Worm (Caenorhabditis elegans): ENCODE results near the gene atg-18.

atg-18 gene

ce11 chrV:8594105-8594964, 36.8 kb downstream of the atg-18 start, which contains the start of gene tag-196:
Gene tag-196, plus strand, starts transcription at chrV:8594914.
- TF ChIP-seq hsf-1 (GFP tag; IDR thresholded peaks at IDR 0.05): no peak
- 0 out of 2 replicates have a peak, but pooled peaks have one; percentile 14 for TF ChIP-seq egl-44 (GFP tag; IDR thresholded peaks at IDR 0.05)

- TF ChIP-seq zfh-2 (GFP tag; conservative IDR thresholded peaks at IDR 0.05) (no peak), hsf-1 (GFP tag; IDR thresholded peaks at IDR 0.05) (no peak), mcd-1 (GFP tag; IDR thresholded peaks at IDR 0.05) (no peak), snpc-1.3 (tag; optimal IDR thresholded peaks at IDR 0.05; ENCODE audit: insufficient read depth) (no peak), lsy-27 (tag; optimal IDR thresholded peaks at IDR 0.05; ENCODE audit: borderline replicate concordance, insufficient read depth) (no peak), let-526 (GFP tag; IDR thresholded peaks at IDR 0.05) (no peak), him-1 (tag; optimal IDR thresholded peaks at IDR 0.05) (no peak), ztf-22 (GFP tag; optimal IDR thresholded peaks at IDR 0.05) (no peak), K11D2.4 (GFP tag; IDR thresholded peaks at IDR 0.05) (no peak), dpl-1 (GFP tag; optimal IDR thresholded peaks at IDR 0.05) (no peak), dpff-1 (tag; optimal IDR thresholded peaks at IDR 0.05) (no peak)
These were observed 38.3 kb downstream of the atg-18 start for ce11 chrV:8592691-8593307.

ce11 chrV:8588079-8588478, 43.0 kb downstream of the atg-18 start, which contains the start of gene C10B5.3:
Gene C10B5.3, minus strand, starts transcription at chrV:8588179.
- TF ChIP-seq B0019.2 (GFP tag; conservative IDR thresholded peaks at IDR 0.05) (no peak), F52B5.7 (tag; optimal IDR thresholded peaks at IDR 0.05) (no peak), madf-10 (tag; optimal IDR thresholded peaks at IDR 0.05) (no peak), zfh-2 (GFP tag; conservative IDR thresholded peaks at IDR 0.05) (no peak), Y56A3A.18 (GFP tag; IDR thresholded peaks at IDR 0.05) (no peak), B0261.1 (tag; optimal IDR thresholded peaks at IDR 0.05) (no peak), pha-4 (tag; optimal IDR thresholded peaks at IDR 0.05) (no peak), Y95B8A.8 (GFP tag; IDR thresholded peaks at IDR 0.05) (no peak), aptf-2 (GFP tag; conservative IDR thresholded peaks at IDR 0.05) (no peak), attf-6 (GFP tag; IDR thresholded peaks at IDR 0.05) (no peak), lsl-1 (GFP tag; optimal IDR thresholded peaks at IDR 0.05) (no peak), unc-62 (GFP tag; optimal IDR thresholded peaks at IDR 0.05) (no peak), nfyb-1 (GFP tag; IDR thresholded peaks at IDR 0.05) (no peak), B0035.1 (tag; optimal IDR thresholded peaks at IDR 0.05) (no peak), let-607 (tag; optimal IDR thresholded peaks at IDR 0.05) (no peak), fkh-3 (tag; optimal IDR thresholded peaks at IDR 0.05) (no peak), let-526 (GFP tag; IDR thresholded peaks at IDR 0.05) (no peak)

- no peak for TF ChIP-seq snpc-4 (GFP tag; optimal IDR thresholded peaks at IDR 0.05)
- TF ChIP-seq snpc-4 (tag; optimal IDR thresholded peaks at IDR 0.05): peak in 1 of 4 experiments; percentile 46
- no peak for TF ChIP-seq ets-4 (GFP tag; optimal IDR thresholded peaks at IDR 0.05)
- peak; percentile 56 for TF ChIP-seq nhr-80 (tag; optimal IDR thresholded peaks at IDR 0.05)
These were observed 44.2 kb downstream of the atg-18 start for ce11 chrV:8586920-8587319.
